Fruit fly (Drosophila melanogaster) Kc167 (cell line): Measurements from ENCODE around the gene Mst57Dc.

Experiments used
- Myc ChIP-seq: fragments of >200 bp; optimal IDR thresholded peaks from 2 replicates; lab custom pipeline; 2017; ENCODE audit warnings: missing external identifiers
- Sin3A ChIP-seq: fragments of >200 bp; optimal IDR thresholded peaks from 2 replicates; lab custom pipeline; 2018; ENCODE audit warnings: missing external identifiers
- insv ChIP-seq: fragments of >200 bp; optimal IDR thresholded peaks from 3 replicates; lab custom pipeline; 2018; ENCODE audit warnings: missing external identifiers
- psq ChIP-seq: fragments of >200 bp; optimal IDR thresholded peaks from 2 replicates; lab custom pipeline; 2017; ENCODE audit warnings: missing external identifiers
- ttk ChIP-seq: sonication (Bioruptor generic); optimal IDR thresholded peaks from 2 replicates; lab custom pipeline; 2017; ENCODE audit warnings: missing external identifiers

DNA sequence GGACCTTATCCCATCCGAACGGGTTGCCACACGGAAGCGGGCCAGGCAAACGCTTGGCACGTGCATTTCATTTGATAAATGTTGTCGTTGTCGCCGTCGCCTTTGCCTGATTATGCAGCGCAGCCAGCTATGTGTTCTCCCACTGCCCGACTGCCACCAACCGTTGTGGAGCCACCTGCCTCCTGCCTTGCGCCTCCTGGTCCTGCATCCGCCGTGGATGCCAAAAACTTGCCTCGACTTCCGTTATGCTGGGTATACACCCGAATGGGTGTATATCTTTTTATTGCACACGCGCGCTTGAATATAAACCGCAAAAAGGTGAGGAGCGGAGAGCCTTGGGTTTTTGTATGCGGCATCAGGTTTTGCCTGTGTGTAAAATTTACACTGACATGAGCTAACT lies 37.7 kb downstream of the Mst57Dc start:
- TF ChIP-seq Myc (lab: Kevin White, UChicago), result no peak
- no peak for TF ChIP-seq psq (lab: Kevin White, UChicago)
- TF ChIP-seq insv (lab: Kevin White, UChicago), result no peak
- no peak for TF ChIP-seq Sin3A (lab: Kevin White, UChicago)
- no peak for TF ChIP-seq ttk (lab: Kevin White, UChicago)
